Worm (Caenorhabditis elegans) whole organism, L4/young adult: ENCODE data around the gene clp-10.

Source experiments
- W03F9.2 ChIP-seq: fragments of 150-350 bp; optimal IDR thresholded peaks from 2 replicates; lab custom pipeline; 2014; ENCODE audit warnings: missing biosample characterization, missing genetic modification characterization
- him-1 ChIP-seq: sonication (generic microtip); optimal IDR thresholded peaks from 2 replicates; lab custom pipeline; 2016; ENCODE audit warnings: missing genotype, missing genetic modification reagents, missing genetic modification characterization, missing compliant biosample characterization

DNA sequence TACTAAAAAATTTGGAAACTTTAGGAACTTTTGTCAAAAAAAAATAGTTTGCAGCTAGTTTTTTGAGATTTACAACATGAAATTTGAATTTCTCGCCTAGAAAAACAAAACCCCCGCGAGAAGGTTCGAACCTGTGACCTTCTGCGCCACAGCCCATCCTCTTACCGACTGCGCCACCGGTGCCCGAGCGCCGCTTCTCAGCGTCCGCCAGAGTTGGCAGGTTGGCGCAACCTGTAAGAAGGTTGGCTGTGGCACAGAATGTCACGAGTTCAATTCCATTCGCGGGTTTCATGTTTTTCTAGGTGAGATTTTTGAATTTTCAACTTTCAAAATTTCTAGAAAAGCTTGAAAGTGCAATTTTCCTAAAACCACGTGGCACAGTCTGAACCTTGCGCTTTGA lies 12.4 kb upstream of the clp-10 start:
- no peak for TF ChIP-seq him-1 (tag; lab: Kevin White, UChicago)
- no peak for TF ChIP-seq W03F9.2
